Fruit fly (Drosophila melanogaster): ENCODE data around the gene Polr3D.

DNA sequence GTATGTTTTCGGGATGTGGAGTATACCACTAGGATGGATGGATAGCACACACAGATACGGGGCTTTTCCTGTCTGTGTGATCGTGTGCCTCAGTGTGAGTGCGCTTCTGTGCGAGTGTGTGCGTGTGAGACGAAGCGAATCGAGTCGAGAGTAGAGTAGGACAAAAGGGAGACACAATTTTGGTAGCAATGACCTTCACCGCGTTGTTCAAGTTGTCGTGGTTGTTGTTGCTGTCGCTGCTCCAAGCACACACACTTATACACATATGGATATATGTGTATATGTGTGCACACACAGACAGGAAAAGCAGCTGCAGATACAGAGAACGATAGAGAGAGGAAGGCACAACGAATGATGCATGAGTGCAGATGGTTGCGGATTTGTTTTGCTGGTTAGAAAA lies 30.3 kb downstream of the Polr3D start:
- no peak for TF ChIP-seq CG4820 (GFP tag; optimal IDR thresholded peaks at IDR 0.05)
- TF ChIP-seq ewg (GFP tag; optimal IDR thresholded peaks at IDR 0.05), result no peak
- no peak for TF ChIP-seq CG4404 (GFP tag; IDR thresholded peaks at IDR 0.05)
